Worm (Caenorhabditis elegans) whole organism, L4/young adult: Measurements from ENCODE around the gene fkh-7.
A peak's percentile ranks its signal among the peaks of the same experiment; 100 is the strongest.

ENCODE experiments used
- W03F9.2 ChIP-seq: fragments of 150-350 bp; optimal IDR thresholded peaks from 2 replicates; lab custom pipeline; 2014; ENCODE audit warnings: missing biosample characterization, missing genetic modification characterization
- dao-5 ChIP-seq: sonication (generic microtip); optimal IDR thresholded peaks from 2 replicates; lab custom pipeline; 2016; ENCODE audit warnings: missing genotype, missing genetic modification characterization, moderate library complexity, missing compliant biosample characterization
- him-1 ChIP-seq: sonication (generic microtip); optimal IDR thresholded peaks from 2 replicates; lab custom pipeline; 2016; ENCODE audit warnings: missing genotype, missing genetic modification reagents, missing genetic modification characterization, missing compliant biosample characterization

ce11 chrIV:5582267-5582666, 2.2 kb upstream of the fkh-7 start:
- TF ChIP-seq him-1 = no peak
- no peak for TF ChIP-seq dao-5 (tag; lab: Kevin White, UChicago)
- peak; percentile 4 for TF ChIP-seq W03F9.2 (tag; lab: Kevin White, UChicago)
